Worm (Caenorhabditis elegans) whole organism, L1 larva: ENCODE measurements around the gene swt-1.

Source experiments
- alr-1 ChIP-seq: fragments of 200-800 bp; sonication (Bioruptor generic); optimal IDR thresholded peaks from 2 replicates; lab custom pipeline; 2018; ENCODE audit warnings: borderline replicate concordance, mild to moderate bottlenecking, missing genetic modification characterization, missing compliant biosample characterization
- aly-2 ChIP-seq: fragments of 150-350 bp; optimal IDR thresholded peaks from 2 replicates; lab custom pipeline; 2014; ENCODE audit warnings: missing biosample characterization, missing genetic modification characterization
- ceh-90 ChIP-seq: sonication (generic microtip); optimal IDR thresholded peaks from 2 replicates; lab custom pipeline; 2016; ENCODE audit warnings: missing genetic modification characterization, missing compliant biosample characterization
- dsc-1 ChIP-seq: sonication (generic microtip); optimal IDR thresholded peaks from 2 replicates; lab custom pipeline; 2016; ENCODE audit warnings: mild to moderate bottlenecking, missing genetic modification characterization, missing compliant biosample characterization
- efl-1 ChIP-seq, 4 experiments: fragments of 150-350 bp; optimal IDR thresholded peaks in 3 of 4; peaks in 1 of 4; 1 replicate in 1 of 4; 2 replicates in 3 of 4; lab custom pipeline; 2014; ENCODE audit warnings: missing biosample characterization in 2 of 4, missing genetic modification characterization in 2 of 4, missing genetic modification reagents in 2 of 4
- egl-13 ChIP-seq: sonication (generic microtip); optimal IDR thresholded peaks from 2 replicates; lab custom pipeline; 2016; ENCODE audit warnings: missing genotype, missing genetic modification reagents, missing genetic modification characterization, missing compliant biosample characterization
- fos-1 ChIP-seq: fragments of 150-350 bp; optimal IDR thresholded peaks from 2 replicates; lab custom pipeline; 2014; ENCODE audit warnings: missing biosample characterization, missing genetic modification characterization
- isw-1 ChIP-seq: fragments of 200-800 bp; sonication (Bioruptor generic); IDR thresholded peaks from 2 replicates; pipeline ENCODE4 v1.3.6; 2022; ENCODE audit warnings: missing genetic modification characterization, missing compliant biosample characterization
- lsy-2 ChIP-seq, 2 experiments: fragments of 150-350 bp; optimal IDR thresholded peaks; 2 replicates each; lab custom pipeline; 2014; ENCODE audit warnings: missing biosample characterization in 2 of 2, missing genetic modification characterization in 2 of 2
- mab-9 ChIP-seq: fragments of 200-800 bp; sonication (Bioruptor generic); IDR thresholded peaks from 2 replicates; pipeline ENCODE4 v1.3.6; 2022; ENCODE audit warnings: missing genetic modification reagents, missing genetic modification characterization, missing compliant biosample characterization
- mep-1 ChIP-seq: fragments of 150-350 bp; optimal IDR thresholded peaks from 2 replicates; lab custom pipeline; 2014; ENCODE audit warnings: missing biosample characterization, missing genetic modification characterization
- nhr-19 ChIP-seq: fragments of 200-800 bp; sonication (Bioruptor generic); conservative IDR thresholded peaks from 2 replicates; pipeline ENCODE4 v1.3.6; 2022; ENCODE audit warnings: missing genetic modification characterization, missing compliant biosample characterization
- nhr-20 ChIP-seq: sonication (generic microtip); optimal IDR thresholded peaks from 2 replicates; lab custom pipeline; 2016; ENCODE audit warnings: mild to moderate bottlenecking, missing genetic modification characterization, missing compliant biosample characterization
- nhr-237 ChIP-seq: fragments of 150-350 bp; optimal IDR thresholded peaks from 2 replicates; lab custom pipeline; 2014; ENCODE audit warnings: missing biosample characterization, missing genetic modification characterization
- nhr-28 ChIP-seq: fragments of 150-350 bp; optimal IDR thresholded peaks from 2 replicates; lab custom pipeline; 2014; ENCODE audit warnings: missing biosample characterization, missing genetic modification characterization
- nhr-76 ChIP-seq: sonication (generic microtip); optimal IDR thresholded peaks from 2 replicates; lab custom pipeline; 2017; ENCODE audit warnings: missing biosample characterization, missing genetic modification characterization
- nhr-77 ChIP-seq: fragments of 150-350 bp; optimal IDR thresholded peaks from 2 replicates; lab custom pipeline; 2014; ENCODE audit warnings: missing biosample characterization, missing genetic modification characterization
- nhr-84 ChIP-seq: sonication (generic microtip); optimal IDR thresholded peaks from 2 replicates; lab custom pipeline; 2017; ENCODE audit warnings: missing biosample characterization, missing genetic modification characterization
- nhr-90 ChIP-seq: sonication (generic microtip); optimal IDR thresholded peaks from 2 replicates; lab custom pipeline; 2016; ENCODE audit warnings: mild to moderate bottlenecking, missing genetic modification characterization, missing compliant biosample characterization; ENCODE audit not compliant: poor library complexity
- skn-1 ChIP-seq: fragments of 150-350 bp; optimal IDR thresholded peaks from 2 replicates; lab custom pipeline; 2014; ENCODE audit warnings: missing biosample characterization, missing genetic modification characterization
- snu-23 ChIP-seq: sonication (generic microtip); optimal IDR thresholded peaks from 2 replicates; lab custom pipeline; 2016; ENCODE audit warnings: missing genetic modification characterization, missing compliant biosample characterization
- swsn-7 ChIP-seq: sonication (generic microtip); optimal IDR thresholded peaks from 2 replicates; lab custom pipeline; 2016; ENCODE audit warnings: missing genetic modification characterization, missing compliant biosample characterization
- tlp-1 ChIP-seq: fragments of 150-350 bp; optimal IDR thresholded peaks from 2 replicates; lab custom pipeline; 2014; ENCODE audit warnings: missing biosample characterization, missing genetic modification characterization
- unc-86 ChIP-seq: sonication (generic microtip); optimal IDR thresholded peaks from 2 replicates; lab custom pipeline; 2016; ENCODE audit warnings: missing genetic modification characterization, missing compliant biosample characterization
- ztf-11 ChIP-seq, 2 experiments: sonication (generic microtip); optimal IDR thresholded peaks; 2 replicates each; lab custom pipeline; 2016 to 2017; ENCODE audit warnings: missing genetic modification characterization in 2 of 2, missing biosample characterization in 1 of 2, missing compliant biosample characterization in 1 of 2

Gene swt-1

ce11 chrIV:338192-338831 lies 31.0 kb downstream of the swt-1 start:
- TF ChIP-seq fos-1 (tag; lab: Kevin White, UChicago) (no peak), skn-1 (tag; lab: Kevin White, UChicago) (no peak), tlp-1 (tag; lab: Kevin White, UChicago) (no peak), mab-9 (GFP tag; lab: Robert Waterston, UW) (no peak), swsn-7 (tag; lab: Kevin White, UChicago) (no peak), nhr-90 (tag; lab: Kevin White, UChicago) (no peak), nhr-28 (tag; lab: Kevin White, UChicago) (no peak), aly-2 (tag; lab: Kevin White, UChicago) (no peak), nhr-76 (tag; lab: Kevin White, UChicago) (no peak), ztf-11 (tag; optimal IDR thresholded peaks at IDR 0.05; lab: Kevin White, UChicago) (no peak), ceh-90 (tag; lab: Kevin White, UChicago) (no peak), nhr-19 (GFP tag; lab: Robert Waterston, UW) (no peak), unc-86 (no peak), mep-1 (no peak), alr-1 (tag; lab: Kevin White, UChicago) (no peak), nhr-20 (no peak), nhr-77 (no peak)

- TF ChIP-seq nhr-237 (tag; lab: Kevin White, UChicago), result no peak
- TF ChIP-seq dsc-1 (tag; lab: Kevin White, UChicago), result peak; percentile 34
- peak; percentile 8 for TF ChIP-seq egl-13 (tag; lab: Kevin White, UChicago)
These were observed 32.2 kb downstream of the swt-1 start, which contains the start of gene cdh-8 for ce11 chrIV:339508-339907. Gene cdh-8 (plus strand): TSS chrIV:339808.

ce11 chrIV:343279-343678 lies 36.0 kb downstream of the swt-1 start:
- TF ChIP-seq nhr-84 (tag; lab: Kevin White, UChicago) (no peak), snu-23 (GFP tag; lab: Kevin White, UChicago) (no peak), unc-86 (no peak), isw-1 (GFP tag; lab: Robert Waterston, UW) (no peak), swsn-7 (tag; lab: Kevin White, UChicago) (no peak), lsy-2 (tag; optimal IDR thresholded peaks at IDR 0.05; lab: Kevin White, UChicago) (no peak), efl-1 (optimal IDR thresholded peaks at IDR 0.05; lab: Kevin White, UChicago) (no peak), efl-1 (GFP tag; optimal IDR thresholded peaks at IDR 0.05 in 1 of 2; lab: Kevin White, UChicago) (peak in 1 of 2 experiments; percentile 59)
